Fruit fly (Drosophila melanogaster) whole organism, prepupa: ENCODE data around the gene CG13059.

Experiments used
- CG10631 ChIP-seq: fragments of 200-800 bp; sonication (Bioruptor generic); optimal IDR thresholded peaks from 2 replicates; lab custom pipeline; 2016; ENCODE audit warnings: missing biosample characterization, missing genetic modification characterization
- CG10669 ChIP-seq: fragments of 200-800 bp; sonication (Bioruptor generic); optimal IDR thresholded peaks from 3 replicates; lab custom pipeline; 2018; ENCODE audit warnings: missing biosample characterization, mild to moderate bottlenecking, missing genetic modification characterization, moderate library complexity
- CG11762 ChIP-seq: fragments of 200-800 bp; sonication (Bioruptor generic); optimal IDR thresholded peaks from 3 replicates; lab custom pipeline; 2016; ENCODE audit warnings: missing biosample characterization, missing genetic modification characterization; ENCODE audit not compliant: insufficient read depth
- CG11902 ChIP-seq: fragments of 200-800 bp; sonication (Bioruptor generic); optimal IDR thresholded peaks from 3 replicates; lab custom pipeline; 2016; ENCODE audit warnings: missing biosample characterization, missing genetic modification characterization
- CG15336 ChIP-seq: fragments of 200-800 bp; sonication (Bioruptor generic); IDR thresholded peaks from 2 replicates; pipeline ENCODE4 v1.3.6; 2022; ENCODE audit warnings: missing biosample characterization, missing genetic modification characterization
- CG1621 ChIP-seq: fragments of 200-800 bp; sonication (Bioruptor generic); optimal IDR thresholded peaks from 3 replicates; lab custom pipeline; 2018; ENCODE audit warnings: missing biosample characterization, mild to moderate bottlenecking, missing genetic modification characterization
- CG3032 ChIP-seq: fragments of 200-800 bp; optimal IDR thresholded peaks from 2 replicates; lab custom pipeline; 2019; ENCODE audit warnings: missing biosample characterization, mild to moderate bottlenecking, missing genetic modification characterization, moderate library complexity
- CG31627 ChIP-seq: fragments of 200-800 bp; sonication (Bioruptor generic); optimal IDR thresholded peaks from 3 replicates; lab custom pipeline; 2016; ENCODE audit warnings: missing biosample characterization, missing genetic modification characterization
- CG32006 ChIP-seq: fragments of 200-800 bp; sonication (Bioruptor generic); optimal IDR thresholded peaks from 3 replicates; lab custom pipeline; 2017; ENCODE audit warnings: missing biosample characterization, mild to moderate bottlenecking, missing genetic modification characterization
- CG6163 ChIP-seq: fragments of 200-800 bp; sonication (Bioruptor generic); IDR thresholded peaks from 3 replicates; pipeline ENCODE4 v1.3.6; 2022; ENCODE audit warnings: missing biosample characterization, missing genetic modification characterization
- CG6276 ChIP-seq: fragments of 200-800 bp; sonication (Bioruptor generic); optimal IDR thresholded peaks from 2 replicates; lab custom pipeline; 2017; ENCODE audit warnings: missing biosample characterization, mild to moderate bottlenecking, missing genetic modification characterization
- CG6808 ChIP-seq: fragments of 200-800 bp; sonication (Bioruptor generic); optimal IDR thresholded peaks from 3 replicates; lab custom pipeline; 2017; ENCODE audit warnings: missing biosample characterization, missing genetic modification characterization, mild to moderate bottlenecking, moderate library complexity, missing genetic modification reagents
- CG7368 ChIP-seq: fragments of 200-800 bp; sonication (Bioruptor generic); optimal IDR thresholded peaks from 3 replicates; lab custom pipeline; 2016; ENCODE audit warnings: missing biosample characterization, missing genetic modification characterization
- CG8119 ChIP-seq: fragments of 200-800 bp; sonication (Bioruptor generic); IDR thresholded peaks from 3 replicates; pipeline ENCODE4 v1.3.6; 2022; ENCODE audit warnings: missing biosample characterization, missing genetic modification characterization
- CG8632 ChIP-seq: fragments of 200-800 bp; sonication (Bioruptor generic); optimal IDR thresholded peaks from 3 replicates; lab custom pipeline; 2016; ENCODE audit warnings: missing biosample characterization, missing genetic modification characterization
- CG9139 ChIP-seq: fragments of 200-800 bp; sonication (Bioruptor generic); optimal IDR thresholded peaks from 3 replicates; lab custom pipeline; 2017; ENCODE audit warnings: missing biosample characterization, mild to moderate bottlenecking, missing genetic modification characterization
- Eip75B ChIP-seq: fragments of 200-800 bp; sonication (Bioruptor generic); optimal IDR thresholded peaks from 3 replicates; lab custom pipeline; 2016; ENCODE audit warnings: missing biosample characterization, missing genetic modification characterization
- Eip78C ChIP-seq: fragments of 200-800 bp; sonication (Bioruptor generic); peaks from one replicate; lab custom pipeline; 2016; ENCODE audit warnings: missing biosample characterization, missing genetic modification characterization
- Eip93F ChIP-seq: fragments of 200-800 bp; sonication (Bioruptor generic); optimal IDR thresholded peaks from 2 replicates; lab custom pipeline; 2016; ENCODE audit warnings: missing biosample characterization, mild to moderate bottlenecking, missing genetic modification characterization
- Ets21C ChIP-seq: fragments of 200-800 bp; sonication (Bioruptor generic); optimal IDR thresholded peaks from 3 replicates; lab custom pipeline; 2016; ENCODE audit warnings: missing biosample characterization, missing genetic modification characterization
- Ets96B ChIP-seq: fragments of 200-800 bp; optimal IDR thresholded peaks from 2 replicates; lab custom pipeline; 2019; ENCODE audit warnings: missing biosample characterization, mild to moderate bottlenecking, missing genetic modification characterization, moderate library complexity
- Gug ChIP-seq: fragments of 200-800 bp; sonication (Bioruptor generic); IDR thresholded peaks from 2 replicates; pipeline ENCODE4 v1.3.6; 2022; ENCODE audit warnings: missing biosample characterization, missing genetic modification characterization
- Hr39 ChIP-seq: fragments of 200-800 bp; sonication (Bioruptor generic); optimal IDR thresholded peaks from 2 replicates; lab custom pipeline; 2016; ENCODE audit warnings: missing biosample characterization, missing genetic modification characterization
- Lpt ChIP-seq: fragments of 200-800 bp; sonication (Bioruptor generic); optimal IDR thresholded peaks from 3 replicates; lab custom pipeline; 2016; ENCODE audit warnings: missing biosample characterization, missing genetic modification characterization
- Met ChIP-seq: fragments of 200-800 bp; sonication (Bioruptor generic); optimal IDR thresholded peaks from 3 replicates; lab custom pipeline; 2016; ENCODE audit warnings: missing biosample characterization, missing genetic modification characterization
- Sox102F ChIP-seq: fragments of 200-800 bp; sonication (Bioruptor generic); optimal IDR thresholded peaks from 2 replicates; lab custom pipeline; 2016; ENCODE audit warnings: missing biosample characterization, mild to moderate bottlenecking, missing genetic modification characterization
- Sox15 ChIP-seq: fragments of 200-800 bp; sonication (Bioruptor generic); optimal IDR thresholded peaks from 3 replicates; lab custom pipeline; 2016; ENCODE audit warnings: missing biosample characterization, missing genetic modification characterization
- acj6 ChIP-seq: fragments of 200-800 bp; sonication (Bioruptor generic); optimal IDR thresholded peaks from 3 replicates; lab custom pipeline; 2016; ENCODE audit warnings: missing biosample characterization, missing genetic modification characterization
- dsx ChIP-seq: fragments of 200-800 bp; optimal IDR thresholded peaks from 3 replicates; lab custom pipeline; 2019; ENCODE audit warnings: missing biosample characterization, mild to moderate bottlenecking, missing genetic modification characterization, moderate library complexity; ENCODE audit not compliant: poor library complexity, severe bottlenecking
- esn ChIP-seq: fragments of 200-800 bp; sonication (Bioruptor generic); optimal IDR thresholded peaks from 2 replicates; lab custom pipeline; 2016; ENCODE audit warnings: missing biosample characterization, mild to moderate bottlenecking, missing genetic modification characterization, moderate library complexity
- fd85E ChIP-seq: fragments of 200-800 bp; sonication (Bioruptor generic); optimal IDR thresholded peaks from 3 replicates; lab custom pipeline; 2016; ENCODE audit warnings: missing biosample characterization, missing genetic modification characterization
- fkh ChIP-seq: fragments of 200-800 bp; sonication (Bioruptor generic); optimal IDR thresholded peaks from 3 replicates; lab custom pipeline; 2017; ENCODE audit warnings: missing biosample characterization, mild to moderate bottlenecking, missing genetic modification characterization, moderate library complexity
- lz ChIP-seq: fragments of 200-800 bp; sonication (Bioruptor generic); optimal IDR thresholded peaks from 3 replicates; lab custom pipeline; 2016; ENCODE audit warnings: missing biosample characterization, missing genetic modification characterization
- net ChIP-seq: fragments of 200-800 bp; sonication (Bioruptor generic); optimal IDR thresholded peaks from 3 replicates; lab custom pipeline; 2016; ENCODE audit warnings: missing biosample characterization, missing genetic modification characterization
- salr ChIP-seq, 2 experiments: fragments of 200-800 bp; sonication (Bioruptor generic); optimal IDR thresholded peaks; 3 replicates each; lab custom pipeline; 2016 to 2018; ENCODE audit warnings: missing biosample characterization in 2 of 2, missing genetic modification characterization in 2 of 2, mild to moderate bottlenecking in 1 of 2
- ss ChIP-seq, 2 experiments: fragments of 200-800 bp; sonication (Bioruptor generic); optimal IDR thresholded peaks; 2 replicates in 1 of 2; 3 replicates in 1 of 2; lab custom pipeline; 2017 to 2018; ENCODE audit warnings: mild to moderate bottlenecking in 2 of 2, missing biosample characterization in 2 of 2, missing genetic modification characterization in 2 of 2, moderate library complexity in 1 of 2
- svp ChIP-seq: fragments of 200-800 bp; sonication (Bioruptor generic); peaks from one replicate; lab custom pipeline; 2016; ENCODE audit warnings: missing biosample characterization, missing genetic modification characterization
- topi ChIP-seq: fragments of 200-800 bp; sonication (Bioruptor generic); optimal IDR thresholded peaks from 3 replicates; lab custom pipeline; 2016; ENCODE audit warnings: missing biosample characterization, missing genetic modification characterization
- vri ChIP-seq: fragments of 200-800 bp; sonication (Bioruptor generic); optimal IDR thresholded peaks from 3 replicates; lab custom pipeline; 2016; ENCODE audit warnings: missing biosample characterization, mild to moderate bottlenecking, missing genetic modification characterization

CG13059 gene

dm6 chr3L:16279987-16280454 is 43.5 kb upstream of the CG13059 start, which contains the start of gene CG13064:
TSS of gene CG13064 (plus strand) at chr3L:16280404.
- peak; percentile 8 for TF ChIP-seq Lpt
- peak; percentile 53 for TF ChIP-seq Eip78C (GFP tag; lab: Kevin White, UChicago)
- no peak for TF ChIP-seq Ets21C (GFP tag; lab: Kevin White, UChicago)
- TF ChIP-seq Sox102F (GFP tag; lab: Kevin White, UChicago): peak; percentile 19
- TF ChIP-seq dsx (GFP tag; lab: Kevin White, UChicago): peak; percentile 55
- no peak for TF ChIP-seq CG7368 (GFP tag; lab: Kevin White, UChicago)
- TF ChIP-seq CG6276 (GFP tag; lab: Kevin White, UChicago): no peak
- TF ChIP-seq Eip75B (GFP tag; lab: Kevin White, UChicago): peak; percentile 47
- TF ChIP-seq ss (GFP tag; optimal IDR thresholded peaks at IDR 0.05; lab: Kevin White, UChicago): peak in 1 of 2 experiments; percentile 63

dm6 chr3L:16281880-16282556 is 41.5 kb upstream of the CG13059 start, which contains the start of gene CG13049:
TSS of gene CG13049 (minus strand) at chr3L:16281930.
- TF ChIP-seq Sox102F (GFP tag; lab: Kevin White, UChicago): no peak
- TF ChIP-seq CG9139: no peak
- no peak for TF ChIP-seq net (GFP tag; lab: Kevin White, UChicago)
- no peak for TF ChIP-seq CG32006
- TF ChIP-seq ss (GFP tag; optimal IDR thresholded peaks at IDR 0.05; lab: Kevin White, UChicago): peak in 1 of 2 experiments; percentile 62
- TF ChIP-seq, all 60 proteins: peak for 1

dm6 chr3L:16283821-16284220 is 39.7 kb upstream of the CG13059 start, which contains the start of gene CG13048:
TSS of gene CG13048 (minus strand) at chr3L:16283921.
- no peak for TF ChIP-seq svp (GFP tag; lab: Kevin White, UChicago)
- no peak for TF ChIP-seq Hr39 (GFP tag; lab: Kevin White, UChicago)
- no peak for TF ChIP-seq vri
- TF ChIP-seq, all 60 proteins: peak for 0

- TF ChIP-seq CG6808 (GFP tag; lab: Kevin White, UChicago) (peak; percentile 13), acj6 (GFP tag; lab: Kevin White, UChicago) (peak; percentile 13), CG8632 (GFP tag; lab: Kevin White, UChicago) (no peak), CG11902 (GFP tag; lab: Kevin White, UChicago) (no peak), Ets96B (tag; lab: Kevin White, UChicago) (peak; percentile 37), CG10669 (GFP tag; lab: Kevin White, UChicago) (peak; percentile 26), Eip78C (GFP tag; lab: Kevin White, UChicago) (peak; percentile 49), CG3032 (tag; lab: Kevin White, UChicago) (peak; percentile 56), CG10631 (GFP tag; lab: Kevin White, UChicago) (peak; percentile 10), CG32006 (peak; percentile 2), CG15336 (GFP tag; lab: Robert Waterston, UW) (0 out of 2 replicates have a peak, but pooled peaks have one; percentile 26)
- TF ChIP-seq, all 60 proteins: peak for 9
Observed at dm6 chr3L:16285346-16285911, 38.0 kb upstream of the CG13059 start, which contains the start of gene CG13047. TSS of gene CG13047 (minus strand) at chr3L:16285396.

- peak; percentile 44; the same call in 1 of the 3 replicates for TF ChIP-seq CG6163 (GFP tag; lab: Robert Waterston, UW)
- TF ChIP-seq lz: peak; percentile 24
- TF ChIP-seq topi (GFP tag; lab: Kevin White, UChicago): peak; percentile 35
- TF ChIP-seq Eip75B (GFP tag; lab: Kevin White, UChicago): peak; percentile 71
- peak; percentile 64 for TF ChIP-seq acj6 (GFP tag; lab: Kevin White, UChicago)
- peak; percentile 77 for TF ChIP-seq CG6808 (GFP tag; lab: Kevin White, UChicago)
- TF ChIP-seq CG8119 (GFP tag; lab: Robert Waterston, UW): no peak
- no peak for TF ChIP-seq Gug
- TF ChIP-seq CG11762: peak; percentile 8
- TF ChIP-seq dsx (GFP tag; lab: Kevin White, UChicago): peak; percentile 77
- TF ChIP-seq fkh (GFP tag; lab: Kevin White, UChicago): no peak
- peak; percentile 39 for TF ChIP-seq Sox15 (GFP tag; lab: Kevin White, UChicago)
- peak; percentile 37 for TF ChIP-seq esn
- TF ChIP-seq Met (GFP tag; lab: Kevin White, UChicago): peak; percentile 19
- TF ChIP-seq CG31627: peak; percentile 4
- TF ChIP-seq CG1621 (tag; lab: Kevin White, UChicago): peak; percentile 78
- no peak for TF ChIP-seq fd85E (GFP tag; lab: Kevin White, UChicago)
- no peak for TF ChIP-seq CG6276 (GFP tag; lab: Kevin White, UChicago)
- no peak for TF ChIP-seq Eip93F (GFP tag; lab: Kevin White, UChicago)
- TF ChIP-seq Ets96B (tag; lab: Kevin White, UChicago): peak; percentile 87
- TF ChIP-seq Hr39 (GFP tag; lab: Kevin White, UChicago): peak; percentile 29
- peak; percentile 47 for TF ChIP-seq CG9139
- no peak for TF ChIP-seq CG15336 (GFP tag; lab: Robert Waterston, UW)
- TF ChIP-seq salr (GFP tag; optimal IDR thresholded peaks at IDR 0.05; lab: Kevin White, UChicago): peak in 1 of 2 experiments; percentile 56
Observed at dm6 chr3L:16286258-16286657, 37.2 kb upstream of the CG13059 start.
